Worm (Caenorhabditis elegans): ENCODE results near the gene fbxa-197.

- TF ChIP-seq hmg-4 (GFP tag; optimal IDR thresholded peaks at IDR 0.05) (no peak), hnd-1 (tag; optimal IDR thresholded peaks at IDR 0.05) (no peak), ama-1 (optimal IDR thresholded peaks at IDR 0.05) (no peak), sea-1 (GFP tag; conservative IDR thresholded peaks at IDR 0.05) (no peak), pes-1 (GFP tag; IDR thresholded peaks at IDR 0.05) (no peak), aly-1 (tag; optimal IDR thresholded peaks at IDR 0.05) (no peak), scrt-1 (GFP tag; IDR thresholded peaks at IDR 0.05) (no peak), tbx-37 (GFP tag; conservative IDR thresholded peaks at IDR 0.05) (no peak), B0310.2 (tag; optimal IDR thresholded peaks at IDR 0.05) (no peak), ceh-13 (GFP tag; optimal IDR thresholded peaks at IDR 0.05) (no peak), F13C5.2 (tag; optimal IDR thresholded peaks at IDR 0.05) (no peak), tra-4 (tag; optimal IDR thresholded peaks at IDR 0.05) (no peak), tbx-11 (GFP tag; IDR thresholded peaks at IDR 0.05) (no peak)
Measured at ce11 chrV:15821398-15821797, 46.1 kb upstream of the fbxa-197 start, which contains the start of gene srbc-49.

All from whole organism, early embryonic.